Worm (Caenorhabditis elegans) whole organism, midembryonic: Measurements from ENCODE around the gene nhr-15.

Source experiments
- T22C8.4 ChIP-seq: fragments of 200-800 bp; sonication (Bioruptor generic); IDR thresholded peaks from 2 replicates; pipeline ENCODE4 v1.3.6; 2022; ENCODE audit warnings: missing genetic modification characterization, missing compliant biosample characterization
- klf-2 ChIP-seq: fragments of 200-800 bp; sonication (Bioruptor generic); conservative IDR thresholded peaks from 2 replicates; pipeline ENCODE4 v1.3.6; 2022; ENCODE audit warnings: missing genetic modification reagents, missing genetic modification characterization, missing compliant biosample characterization
- tab-1 ChIP-seq: fragments of 200-800 bp; sonication (Bioruptor generic); IDR thresholded peaks from 2 replicates; pipeline ENCODE4 v1.3.6; 2022; ENCODE audit warnings: missing genetic modification characterization, missing compliant biosample characterization

DNA sequence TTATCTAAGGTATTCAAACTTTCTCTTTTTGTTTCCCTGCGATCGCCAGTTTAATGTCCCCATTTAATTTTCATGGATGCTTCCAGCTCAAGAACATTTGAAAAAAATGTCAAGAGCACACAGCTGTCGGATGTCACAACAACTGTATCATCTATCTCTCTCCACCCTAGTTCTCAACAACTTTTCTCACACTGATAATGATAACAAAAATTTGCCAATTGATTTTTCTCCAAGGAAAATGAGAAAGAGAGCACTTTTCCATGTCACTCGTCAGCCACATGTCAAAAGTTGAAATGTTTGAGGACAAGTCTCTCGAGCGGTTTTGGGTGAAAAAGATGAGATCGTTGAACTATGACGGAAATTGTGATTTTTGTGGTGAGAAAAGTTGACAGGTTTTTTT lies 31.4 kb upstream of the nhr-15 start:
- TF ChIP-seq tab-1 (GFP tag; lab: Robert Waterston, UW) = no peak
- no peak for TF ChIP-seq T22C8.4 (GFP tag; lab: Robert Waterston, UW)
- no peak for TF ChIP-seq klf-2
